Fruit fly (Drosophila melanogaster): ENCODE data around the gene Uros1.

Gene Uros1

DNA sequence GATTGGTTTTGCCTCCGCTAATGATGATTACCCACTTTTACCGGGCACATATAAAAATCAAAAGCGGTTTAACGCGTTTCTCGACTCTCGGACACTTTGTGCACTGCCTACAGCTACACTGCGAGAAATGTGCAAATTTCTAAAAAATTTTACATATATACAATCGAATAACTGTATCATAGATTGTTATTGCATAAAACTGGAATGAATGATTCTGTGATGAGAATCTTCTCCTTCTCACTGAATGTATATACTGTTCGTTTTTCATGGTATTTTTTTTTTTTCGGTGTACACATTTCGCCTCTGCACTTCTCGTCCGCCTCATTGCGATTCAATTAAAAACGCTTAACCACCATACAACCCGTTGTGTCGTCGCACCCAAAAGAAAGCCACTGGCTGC, 38.8 kb downstream of the Uros1 start:
- TF ChIP-seq Mes4 (GFP tag; optimal IDR thresholded peaks at IDR 0.05) (no peak), NFAT (GFP tag; IDR thresholded peaks at IDR 0.05) (no peak), CG2129 (GFP tag; IDR thresholded peaks at IDR 0.05; ENCODE audit: partially characterized antibody) (no peak), so (GFP tag; IDR thresholded peaks at IDR 0.05) (0 out of 3 replicates have a peak, but pooled peaks have one; percentile 30), CG6689 (GFP tag; IDR thresholded peaks at IDR 0.05) (peak; percentile 42; the same call in 1 of the 2 replicates), schlank (tag; optimal IDR thresholded peaks at IDR 0.05) (no peak), wdn (GFP tag; IDR thresholded peaks at IDR 0.05) (no peak), Xbp1 (GFP tag; optimal IDR thresholded peaks at IDR 0.05) (peak; percentile 58), CG5245 (GFP tag; optimal IDR thresholded peaks at IDR 0.05) (peak; percentile 13), CG12236 (GFP tag; optimal IDR thresholded peaks at IDR 0.05) (no peak), ro (GFP tag; IDR thresholded peaks at IDR 0.05) (no peak), H15 (GFP tag; IDR thresholded peaks at IDR 0.05) (no peak), kni (GFP tag; optimal IDR thresholded peaks at IDR 0.05) (no peak), caup (GFP tag; optimal IDR thresholded peaks at IDR 0.05; ENCODE audit: severe bottlenecking) (no peak), sima (GFP tag; optimal IDR thresholded peaks at IDR 0.05) (no peak), scrt (GFP tag; optimal IDR thresholded peaks at IDR 0.05) (no peak), CHES-1-like (GFP tag; optimal IDR thresholded peaks at IDR 0.05) (no peak), Trl (optimal IDR thresholded peaks at IDR 0.05) (no peak), Trl (GFP tag; optimal IDR thresholded peaks at IDR 0.05) (no peak), ken (GFP tag; IDR thresholded peaks at IDR 0.05) (no peak; the same call in 2 of the 3 replicates), ssp (GFP tag; IDR thresholded peaks at IDR 0.05) (0 out of 2 replicates have a peak, but pooled peaks have one; percentile 35), CG1024 (GFP tag; IDR thresholded peaks at IDR 0.05) (no peak), gsb (GFP tag; IDR thresholded peaks at IDR 0.05) (no peak), CG34224 (GFP tag; IDR thresholded peaks at IDR 0.05; ENCODE audit: partially characterized antibody) (no peak), salm (tag; optimal IDR thresholded peaks at IDR 0.05) (no peak), vvl (GFP tag; IDR thresholded peaks at IDR 0.05) (peak; percentile 73), Abd-B (GFP tag; optimal IDR thresholded peaks at IDR 0.05) (no peak), Hr51 (GFP tag; optimal IDR thresholded peaks at IDR 0.05) (peak in 1 of 2 experiments; percentile 51), Antp (GFP tag; optimal IDR thresholded peaks at IDR 0.05) (no peak), CG42726 (GFP tag; IDR thresholded peaks at IDR 0.05; ENCODE audit: partially characterized antibody) (no peak), Scr (GFP tag; IDR thresholded peaks at IDR 0.05; ENCODE audit: partially characterized antibody) (no peak), CTCF (GFP tag; optimal IDR thresholded peaks at IDR 0.05) (no peak), unpg (GFP tag; optimal IDR thresholded peaks at IDR 0.05) (peak; percentile 58), CG12299 (tag; optimal IDR thresholded peaks at IDR 0.05) (no peak), CG12744 (GFP tag; optimal IDR thresholded peaks at IDR 0.05) (no peak), CG14710 (tag; optimal IDR thresholded peaks at IDR 0.05) (peak; percentile 25), hbn (GFP tag; IDR thresholded peaks at IDR 0.05; ENCODE audit: partially characterized antibody) (no peak), ranshi (GFP tag; IDR thresholded peaks at IDR 0.05) (no peak), CG8281 (tag; optimal IDR thresholded peaks at IDR 0.05) (no peak), tap (tag; optimal IDR thresholded peaks at IDR 0.05) (peak; percentile 6), CG10959 (GFP tag; IDR thresholded peaks at IDR 0.05) (no peak), sna (GFP tag; IDR thresholded peaks at IDR 0.05; ENCODE audit: partially characterized antibody) (no peak), CG10979 (tag; optimal IDR thresholded peaks at IDR 0.05) (peak; percentile 65), bcd (GFP tag; optimal IDR thresholded peaks at IDR 0.05) (peak; percentile 13), CG15269 (tag; optimal IDR thresholded peaks at IDR 0.05) (no peak), CG7963 (GFP tag; IDR thresholded peaks at IDR 0.05; ENCODE audit: partially characterized antibody) (no peak), CG8944 (GFP tag; optimal IDR thresholded peaks at IDR 0.05) (no peak), Sry-δ (GFP tag; optimal IDR thresholded peaks at IDR 0.05) (no peak), BEAF-32 (GFP tag; optimal IDR thresholded peaks at IDR 0.05) (no peak), slbo (GFP tag; IDR thresholded peaks at IDR 0.05) (no peak), Jarid2 (GFP tag; optimal IDR thresholded peaks at IDR 0.05) (no peak)

Data from whole organism, embryonic.